Worm (Caenorhabditis elegans): Measurements from ENCODE around the gene ceh-100.

- TF ChIP-seq ama-1 (optimal IDR thresholded peaks at IDR 0.05) = no peak
- TF ChIP-seq unc-62 (GFP tag; optimal IDR thresholded peaks at IDR 0.05) = no peak
- TF ChIP-seq aha-1 (tag; optimal IDR thresholded peaks at IDR 0.05) = no peak
- no peak for TF ChIP-seq sptf-1 (tag; optimal IDR thresholded peaks at IDR 0.05)
- no peak for TF ChIP-seq zag-1 (tag; optimal IDR thresholded peaks at IDR 0.05)
- TF ChIP-seq nhr-90 (tag; optimal IDR thresholded peaks at IDR 0.05; ENCODE audit: poor library complexity) = no peak
- no peak for TF ChIP-seq unc-86 (tag; optimal IDR thresholded peaks at IDR 0.05)
- no peak for TF ChIP-seq nhr-28 (tag; optimal IDR thresholded peaks at IDR 0.05)
- no peak for TF ChIP-seq pag-3 (tag; optimal IDR thresholded peaks at IDR 0.05; ENCODE audit: borderline replicate concordance, insufficient read depth)
- TF ChIP-seq nhr-12 (tag; optimal IDR thresholded peaks at IDR 0.05) = no peak
Observed at ce11 chrII:12574668-12575067, 28.8 kb downstream of the ceh-100 start, which contains the start of gene Y38E10A.3.

All from whole organism, L1 larva.